Worm (Caenorhabditis elegans) whole organism, L4 larva: ENCODE results near the gene pgl-2.

Source experiments
- F49E8.2 ChIP-seq: sonication (generic microtip); optimal IDR thresholded peaks from 2 replicates; lab custom pipeline; 2016; ENCODE audit warnings: missing compliant biosample characterization, mild to moderate bottlenecking, missing genetic modification characterization, borderline replicate concordance
- dmd-8 ChIP-seq: fragments of 200-800 bp; sonication (Bioruptor generic); IDR thresholded peaks from 2 replicates; pipeline ENCODE4 v1.3.6; 2022; ENCODE audit warnings: missing genetic modification characterization, missing compliant biosample characterization
- jun-1 ChIP-seq: fragments of 150-350 bp; optimal IDR thresholded peaks from 2 replicates; lab custom pipeline; 2014; ENCODE audit warnings: missing biosample characterization, missing genetic modification reagents, missing genetic modification characterization
- lin-1 ChIP-seq: fragments of 200-800 bp; sonication (Bioruptor generic); IDR thresholded peaks from 2 replicates; pipeline ENCODE4 v1.3.6; 2022; ENCODE audit warnings: missing genetic modification reagents, missing genetic modification characterization, missing compliant biosample characterization
- lsy-2 ChIP-seq, 2 experiments: fragments of 150-350 bp in 1 of 2; sonication (generic microtip) in 1 of 2; optimal IDR thresholded peaks; 2 replicates each; lab custom pipeline; 2014 to 2017; ENCODE audit warnings: missing biosample characterization in 2 of 2, missing genetic modification characterization in 2 of 2
- mxl-3 ChIP-seq: fragments of 200-800 bp; sonication (Bioruptor generic); optimal IDR thresholded peaks from 2 replicates; lab custom pipeline; 2018; ENCODE audit warnings: mild to moderate bottlenecking, missing genetic modification characterization, missing compliant biosample characterization
- nhr-111 ChIP-seq: fragments of 200-800 bp; sonication (Bioruptor generic); optimal IDR thresholded peaks from 2 replicates; lab custom pipeline; 2018; ENCODE audit warnings: mild to moderate bottlenecking, missing genetic modification characterization, missing compliant biosample characterization
- nhr-237 ChIP-seq: sonication (generic microtip); optimal IDR thresholded peaks from 2 replicates; lab custom pipeline; 2017; ENCODE audit warnings: missing biosample characterization, missing genetic modification characterization
- nhr-6 ChIP-seq: fragments of 150-350 bp; optimal IDR thresholded peaks from 2 replicates; lab custom pipeline; 2014; ENCODE audit warnings: missing biosample characterization, missing genetic modification characterization
- nhr-76 ChIP-seq: fragments of 150-350 bp; optimal IDR thresholded peaks from 2 replicates; lab custom pipeline; 2014; ENCODE audit warnings: missing biosample characterization, missing genetic modification characterization
- nhr-77 ChIP-seq: fragments of 150-350 bp; optimal IDR thresholded peaks from 2 replicates; lab custom pipeline; 2014; ENCODE audit warnings: missing biosample characterization, missing genetic modification characterization
- pha-4 ChIP-seq, 2 experiments: fragments of 150-350 bp in 1 of 2; fragments of 200-800 bp in 1 of 2; sonication (Bioruptor generic) in 1 of 2; IDR thresholded peaks in 1 of 2; optimal IDR thresholded peaks in 1 of 2; 2 replicates each; pipeline versions ENCODE4 v1.3.6 to Lab custom; 2014 to 2022; ENCODE audit warnings: missing genetic modification characterization in 2 of 2, missing genetic modification reagents in 2 of 2, missing biosample characterization in 1 of 2, missing compliant biosample characterization in 1 of 2

DNA sequence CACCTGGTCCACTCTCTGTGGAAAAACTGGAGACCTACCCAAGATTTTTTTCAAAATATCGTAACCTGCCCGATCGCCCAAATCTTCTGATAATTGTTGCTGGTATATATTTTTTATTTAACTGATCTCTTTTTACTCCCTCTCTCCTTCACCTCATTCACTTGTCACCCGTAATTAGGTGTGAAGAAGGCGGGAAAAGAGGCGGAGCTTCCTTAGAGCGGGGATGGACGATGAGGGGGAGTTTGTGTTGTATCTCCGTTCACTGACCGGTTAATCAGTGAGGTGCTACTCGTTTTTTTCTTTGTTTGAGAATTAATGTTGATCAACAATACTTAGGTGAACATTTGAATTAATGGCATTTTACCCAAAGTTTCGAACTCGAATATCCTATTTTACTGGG lies 52.8 kb downstream of the pgl-2 start, which contains the start of gene ceh-16:
- TF ChIP-seq lsy-2 (tag; optimal IDR thresholded peaks at IDR 0.05; lab: Kevin White, UChicago) (no peak), pha-4 (GFP tag; IDR thresholded peaks at IDR 0.05; lab: Robert Waterston, UW) (no peak), pha-4 (tag; optimal IDR thresholded peaks at IDR 0.05; lab: Kevin White, UChicago) (no peak), nhr-6 (tag; lab: Kevin White, UChicago) (no peak), nhr-77 (tag; lab: Kevin White, UChicago) (no peak), nhr-111 (GFP tag; lab: Kevin White, UChicago) (no peak), lin-1 (GFP tag; lab: Robert Waterston, UW) (no peak), jun-1 (tag; lab: Kevin White, UChicago) (no peak), nhr-237 (no peak), nhr-76 (tag; lab: Kevin White, UChicago) (no peak), dmd-8 (GFP tag; lab: Robert Waterston, UW) (no peak), F49E8.2 (tag; lab: Kevin White, UChicago) (no peak), mxl-3 (GFP tag; lab: Kevin White, UChicago) (no peak)
